Worm (Caenorhabditis elegans) whole organism, late embryonic: ENCODE measurements around the gene F52F10.2.

Experiments
- ama-1 ChIP-seq: fragments of 150-350 bp; optimal IDR thresholded peaks from 2 replicates; lab custom pipeline; 2014
- ceh-34 ChIP-seq: sonication (generic microtip); optimal IDR thresholded peaks from 2 replicates; lab custom pipeline; 2016; ENCODE audit warnings: mild to moderate bottlenecking, missing genetic modification characterization, missing compliant biosample characterization
- gmeb-2 ChIP-seq: sonication (generic microtip); optimal IDR thresholded peaks from 2 replicates; lab custom pipeline; 2016; ENCODE audit warnings: missing genetic modification characterization, inconsistent platforms, missing compliant biosample characterization
- hlh-6 ChIP-seq: sonication (generic microtip); optimal IDR thresholded peaks from 2 replicates; lab custom pipeline; 2016; ENCODE audit warnings: missing genotype, missing genetic modification characterization, missing compliant biosample characterization
- lim-6 ChIP-seq: sonication (generic microtip); optimal IDR thresholded peaks from 2 replicates; lab custom pipeline; 2016; ENCODE audit warnings: missing genetic modification characterization, missing compliant biosample characterization
- lin-11 ChIP-seq: fragments of 200-800 bp; sonication (Bioruptor generic); optimal IDR thresholded peaks from 2 replicates; lab custom pipeline; 2018; ENCODE audit warnings: mild to moderate bottlenecking, missing genetic modification characterization, missing compliant biosample characterization
- nhr-11 ChIP-seq: fragments of 150-350 bp; optimal IDR thresholded peaks from 2 replicates; lab custom pipeline; 2014; ENCODE audit warnings: missing biosample characterization, missing genetic modification characterization
- nhr-232 ChIP-seq: sonication (generic microtip); optimal IDR thresholded peaks from 2 replicates; lab custom pipeline; 2016; ENCODE audit warnings: missing genetic modification characterization, missing compliant biosample characterization
- pha-4 ChIP-seq: fragments of 150-350 bp; optimal IDR thresholded peaks from 2 replicates; lab custom pipeline; 2018; ENCODE audit warnings: missing biosample characterization, missing genetic modification reagents, missing genetic modification characterization
- rnt-1 ChIP-seq: sonication (generic microtip); optimal IDR thresholded peaks from 2 replicates; lab custom pipeline; 2016; ENCODE audit warnings: missing genetic modification characterization, missing compliant biosample characterization
- sox-2 ChIP-seq: fragments of 200-800 bp; sonication (Bioruptor generic); IDR thresholded peaks from 2 replicates; pipeline ENCODE4 v1.3.6; 2022; ENCODE audit warnings: missing genetic modification reagents, missing genetic modification characterization, missing compliant biosample characterization
- tbx-2 ChIP-seq: sonication (generic microtip); optimal IDR thresholded peaks from 2 replicates; lab custom pipeline; 2016; ENCODE audit warnings: missing genetic modification characterization, missing compliant biosample characterization
- tbx-7 ChIP-seq: sonication (generic microtip); optimal IDR thresholded peaks from 2 replicates; lab custom pipeline; 2016; ENCODE audit warnings: missing genotype, missing genetic modification characterization, missing compliant biosample characterization
- unc-42 ChIP-seq: sonication (generic microtip); optimal IDR thresholded peaks from 2 replicates; lab custom pipeline; 2016; ENCODE audit warnings: missing genotype, missing genetic modification characterization, missing compliant biosample characterization

- TF ChIP-seq tbx-2 (tag; lab: Kevin White, UChicago) (no peak), nhr-232 (tag; lab: Kevin White, UChicago) (no peak), rnt-1 (no peak), pha-4 (tag; lab: Kevin White, UChicago) (no peak), lin-11 (no peak), hlh-6 (no peak), ceh-34 (tag; lab: Kevin White, UChicago) (no peak), sox-2 (no peak), unc-42 (tag; lab: Kevin White, UChicago) (no peak), tbx-7 (tag; lab: Kevin White, UChicago) (no peak), gmeb-2 (tag; lab: Kevin White, UChicago) (no peak), ama-1 (lab: Kevin White, UChicago) (no peak), lim-6 (no peak), nhr-11 (no peak)
Observed at ce11 chrV:1579790-1580189, 31.8 kb downstream of the F52F10.2 start.
